Worm (Caenorhabditis elegans) whole organism, L4 larva: ENCODE data around the gene clec-66.

Experiments used
- F26F4.8 ChIP-seq: fragments of 200-800 bp; sonication (Bioruptor generic); conservative IDR thresholded peaks from 2 replicates; pipeline ENCODE4 v1.3.6; 2022; ENCODE audit warnings: missing genetic modification characterization, missing compliant biosample characterization
- ZK546.5 ChIP-seq, 2 experiments: sonication (generic microtip); optimal IDR thresholded peaks; 2 replicates each; lab custom pipeline; 2017; ENCODE audit warnings: missing biosample characterization in 2 of 2, missing genetic modification characterization in 2 of 2
- ama-1 ChIP-seq: fragments of 150-350 bp; optimal IDR thresholded peaks from 2 replicates; lab custom pipeline; 2014; ENCODE audit warnings: inconsistent platforms, mixed read lengths
- arid-1 ChIP-seq: fragments of 200-800 bp; sonication (Bioruptor generic); conservative IDR thresholded peaks from 2 replicates; pipeline ENCODE4 v1.3.6; 2022; ENCODE audit warnings: missing genetic modification reagents, missing genetic modification characterization, missing compliant biosample characterization
- attf-4 ChIP-seq: sonication (generic microtip); optimal IDR thresholded peaks from 3 replicates; lab custom pipeline; 2017; ENCODE audit warnings: missing biosample characterization, missing genetic modification characterization
- ceh-44 ChIP-seq: fragments of 200-800 bp; sonication (Bioruptor generic); IDR thresholded peaks from 2 replicates; pipeline ENCODE4 v1.3.6; 2022; ENCODE audit warnings: missing genetic modification reagents, missing genetic modification characterization, missing compliant biosample characterization
- dpl-1 ChIP-seq: fragments of 150-350 bp; optimal IDR thresholded peaks from 2 replicates; lab custom pipeline; 2014; ENCODE audit warnings: missing biosample characterization, missing genetic modification reagents, missing genetic modification characterization
- fkh-10 ChIP-seq: fragments of 150-350 bp; optimal IDR thresholded peaks from 2 replicates; lab custom pipeline; 2014; ENCODE audit warnings: missing biosample characterization, missing genetic modification reagents, missing genetic modification characterization
- fos-1 ChIP-seq: fragments of 150-350 bp; optimal IDR thresholded peaks from 2 replicates; lab custom pipeline; 2014; ENCODE audit warnings: missing biosample characterization, missing genetic modification characterization
- lin-39 ChIP-seq: fragments of 150-350 bp; optimal IDR thresholded peaks from 2 replicates; lab custom pipeline; 2014; ENCODE audit warnings: missing biosample characterization, missing genetic modification reagents, missing genetic modification characterization
- mep-1 ChIP-seq: fragments of 150-350 bp; sonication (generic microtip); optimal IDR thresholded peaks from 3 replicates; lab custom pipeline; 2014; ENCODE audit warnings: missing biosample characterization, missing genetic modification characterization
- skn-1 ChIP-seq: fragments of 150-350 bp; optimal IDR thresholded peaks from 2 replicates; lab custom pipeline; 2014; ENCODE audit warnings: missing biosample characterization, missing genetic modification characterization
- unc-39 ChIP-seq: sonication (generic microtip); optimal IDR thresholded peaks from 2 replicates; lab custom pipeline; 2017; ENCODE audit warnings: missing biosample characterization, missing genetic modification characterization
- unc-62 ChIP-seq, 3 experiments: fragments of 150-350 bp in 1 of 3; sonication (generic microtip); optimal IDR thresholded peaks in 2 of 3; peaks in 1 of 3; 1 replicate in 1 of 3; 2 replicates in 2 of 3; lab custom pipeline; 2014 to 2017; ENCODE audit warnings: missing biosample characterization in 3 of 3, missing genetic modification characterization in 3 of 3, missing genetic modification reagents in 3 of 3, missing genotype in 1 of 3

ce11 chrII:12880406-12880805 lies 23.8 kb upstream of the clec-66 start, which contains the start of gene F35C5.1:
- TF ChIP-seq unc-39 (tag; lab: Kevin White, UChicago), result no peak
- TF ChIP-seq ceh-44, result no peak
- TF ChIP-seq fkh-10 (GFP tag; lab: Kevin White, UChicago), result no peak
- TF ChIP-seq ama-1, result no peak
- TF ChIP-seq F26F4.8 (GFP tag; lab: Robert Waterston, UW), result no peak
- no peak for TF ChIP-seq arid-1
- TF ChIP-seq lin-39 (tag; lab: Kevin White, UChicago), result no peak
- TF ChIP-seq unc-62 (GFP tag; optimal IDR thresholded peaks at IDR 0.05 in 1 of 2; lab: Kevin White, UChicago), result no peak
- TF ChIP-seq unc-62 (tag; optimal IDR thresholded peaks at IDR 0.05; lab: Kevin White, UChicago), result no peak
- TF ChIP-seq attf-4 (tag; lab: Kevin White, UChicago), result no peak
- TF ChIP-seq ZK546.5 (tag; optimal IDR thresholded peaks at IDR 0.05; lab: Kevin White, UChicago), result no peak
- no peak for TF ChIP-seq dpl-1 (GFP tag; lab: Kevin White, UChicago)
- TF ChIP-seq fos-1 (tag; lab: Kevin White, UChicago), result no peak
- TF ChIP-seq mep-1 (tag; lab: Kevin White, UChicago), result no peak
- TF ChIP-seq skn-1 (tag; lab: Kevin White, UChicago), result no peak
